Worm (Caenorhabditis elegans) whole organism, L2 larva: ENCODE data around the gene str-162.
"Not testable (repeated sequence)": the region's sequence is repeated elsewhere in the genome, so short reads cannot be mapped to it uniquely, and the experiment has no call there.

Experiments
- F13H6.1 ChIP-seq: sonication (generic microtip); optimal IDR thresholded peaks from 2 replicates; lab custom pipeline; 2016; ENCODE audit warnings: missing genetic modification characterization, missing compliant biosample characterization
- ama-1 ChIP-seq: fragments of 150-350 bp; optimal IDR thresholded peaks from 2 replicates; lab custom pipeline; 2018; ENCODE audit warnings: inconsistent platforms
- nhr-25 ChIP-seq: fragments of 150-350 bp; sonication (generic microtip); optimal IDR thresholded peaks from 3 replicates; lab custom pipeline; 2014; ENCODE audit warnings: missing biosample characterization, missing genetic modification characterization
- snpc-4 ChIP-seq: fragments of 150-350 bp; optimal IDR thresholded peaks from 2 replicates; lab custom pipeline; 2014; ENCODE audit warnings: missing biosample characterization, missing genetic modification characterization

- not testable (repeated sequence) for TF ChIP-seq snpc-4 (tag; lab: Kevin White, UChicago); nhr-25 (tag; lab: Kevin White, UChicago); F13H6.1 (tag; lab: Kevin White, UChicago); ama-1 (lab: Kevin White, UChicago)
Measured at ce11 chrIV:5017075-5017474, 24.9 kb downstream of the str-162 start, which contains the start of gene T28H11.7.
